Fruit fly (Drosophila melanogaster) whole organism, pupa: ENCODE results near the gene CG2202.

ENCODE experiments used
- CG10348 ChIP-seq: fragments of 200-800 bp; sonication (Bioruptor generic); IDR thresholded peaks from 2 replicates; pipeline ENCODE4 v1.3.6; 2022; ENCODE audit warnings: missing biosample characterization, missing genetic modification characterization
- CG15710 ChIP-seq: fragments of 200-800 bp; sonication (Bioruptor generic); optimal IDR thresholded peaks from 2 replicates; lab custom pipeline; 2018; ENCODE audit warnings: missing biosample characterization, mild to moderate bottlenecking, missing genetic modification characterization, moderate library complexity
- D1 ChIP-seq: fragments of 200-800 bp; sonication (Bioruptor generic); optimal IDR thresholded peaks from 2 replicates; lab custom pipeline; 2018; ENCODE audit warnings: missing biosample characterization, mild to moderate bottlenecking, missing genetic modification characterization, moderate library complexity

DNA sequence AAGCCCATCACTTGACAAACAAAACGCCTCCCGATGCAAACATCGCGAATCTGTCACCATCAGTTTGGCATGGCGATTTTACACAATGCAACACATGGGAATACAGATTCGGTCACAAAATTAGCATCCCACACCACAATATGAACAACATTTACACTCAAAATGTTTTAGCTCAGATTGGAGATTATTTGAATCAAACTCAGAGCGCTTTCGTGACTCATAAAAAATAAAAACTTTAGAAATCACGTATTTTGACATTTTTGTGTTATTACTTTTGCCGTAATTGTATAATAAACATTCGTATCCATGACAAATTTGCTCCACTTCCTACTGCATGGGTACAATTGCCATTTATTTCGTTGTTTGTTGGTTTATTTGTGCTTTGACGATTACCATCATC lies 44.5 kb upstream of the CG2202 start:
- no peak for TF ChIP-seq CG10348 (GFP tag; lab: Robert Waterston, UW)
- no peak for TF ChIP-seq CG15710
- TF ChIP-seq D1 (tag; lab: Kevin White, UChicago) = no peak
